Worm (Caenorhabditis elegans) whole organism, late embryonic: Measurements from ENCODE around the gene nlp-35.
A peak's percentile ranks its signal among the peaks of the same experiment; 100 is the strongest.

Experiments
- F13H6.1 ChIP-seq: sonication (generic microtip); optimal IDR thresholded peaks from 2 replicates; lab custom pipeline; 2016; ENCODE audit warnings: missing genetic modification characterization, missing compliant biosample characterization
- K09A11.1 ChIP-seq: sonication (generic microtip); optimal IDR thresholded peaks from 2 replicates; lab custom pipeline; 2017; ENCODE audit warnings: antibody characterized with exemption, mild to moderate bottlenecking, missing genetic modification characterization, missing compliant biosample characterization; ENCODE audit not compliant: insufficient read depth
- T23F11.4 ChIP-seq: fragments of 200-800 bp; sonication (Bioruptor generic); optimal IDR thresholded peaks from 2 replicates; lab custom pipeline; 2018; ENCODE audit warnings: mild to moderate bottlenecking, missing genetic modification characterization, missing compliant biosample characterization
- Y22D7AL.16 ChIP-seq: sonication (generic microtip); optimal IDR thresholded peaks from 2 replicates; lab custom pipeline; 2016; ENCODE audit warnings: missing genetic modification characterization, missing compliant biosample characterization
- ama-1 ChIP-seq: fragments of 150-350 bp; optimal IDR thresholded peaks from 2 replicates; lab custom pipeline; 2014
- ceh-14 ChIP-seq: sonication (generic microtip); optimal IDR thresholded peaks from 2 replicates; lab custom pipeline; 2016; ENCODE audit warnings: missing genotype, missing genetic modification characterization, missing compliant biosample characterization
- ceh-19 ChIP-seq: fragments of 200-800 bp; sonication (Bioruptor generic); optimal IDR thresholded peaks from 2 replicates; lab custom pipeline; 2018; ENCODE audit warnings: mild to moderate bottlenecking, missing genetic modification characterization, missing compliant biosample characterization
- ceh-2 ChIP-seq: sonication (generic microtip); optimal IDR thresholded peaks from 2 replicates; lab custom pipeline; 2016; ENCODE audit warnings: missing genotype, missing genetic modification characterization, missing compliant biosample characterization
- ceh-22 ChIP-seq: sonication (generic microtip); optimal IDR thresholded peaks from 2 replicates; lab custom pipeline; 2017; ENCODE audit warnings: missing biosample characterization, missing genetic modification characterization
- ceh-24 ChIP-seq: sonication (generic microtip); optimal IDR thresholded peaks from 2 replicates; lab custom pipeline; 2016; ENCODE audit warnings: mild to moderate bottlenecking, missing genetic modification characterization, missing compliant biosample characterization
- ceh-31 ChIP-seq: sonication (generic microtip); optimal IDR thresholded peaks from 2 replicates; lab custom pipeline; 2016; ENCODE audit warnings: missing genetic modification characterization, missing compliant biosample characterization
- ceh-34 ChIP-seq: sonication (generic microtip); optimal IDR thresholded peaks from 2 replicates; lab custom pipeline; 2016; ENCODE audit warnings: mild to moderate bottlenecking, missing genetic modification characterization, missing compliant biosample characterization
- ceh-45 ChIP-seq: fragments of 200-800 bp; sonication (Bioruptor generic); IDR thresholded peaks from 2 replicates; pipeline ENCODE4 v1.3.6; 2022; ENCODE audit warnings: missing genetic modification reagents, missing genetic modification characterization, missing compliant biosample characterization
- ceh-48 ChIP-seq: sonication (generic microtip); optimal IDR thresholded peaks from 2 replicates; lab custom pipeline; 2016; ENCODE audit warnings: missing genetic modification characterization, inconsistent platforms, missing compliant biosample characterization
- ceh-9 ChIP-seq: sonication (generic microtip); optimal IDR thresholded peaks from 2 replicates; lab custom pipeline; 2016; ENCODE audit warnings: mild to moderate bottlenecking, missing genetic modification characterization, inconsistent platforms, missing compliant biosample characterization
- dmd-4 ChIP-seq: sonication (generic microtip); optimal IDR thresholded peaks from 2 replicates; lab custom pipeline; 2016; ENCODE audit warnings: borderline replicate concordance, missing genetic modification characterization, missing compliant biosample characterization
- dve-1 ChIP-seq: sonication (generic microtip); optimal IDR thresholded peaks from 2 replicates; lab custom pipeline; 2017; ENCODE audit warnings: antibody characterized with exemption, mild to moderate bottlenecking, missing genetic modification characterization, missing compliant biosample characterization
- eyg-1 ChIP-seq: sonication (generic microtip); optimal IDR thresholded peaks from 2 replicates; lab custom pipeline; 2016; ENCODE audit warnings: missing genotype, missing genetic modification characterization, missing compliant biosample characterization
- fax-1 ChIP-seq: sonication (generic microtip); optimal IDR thresholded peaks from 2 replicates; lab custom pipeline; 2016; ENCODE audit warnings: missing genotype, missing genetic modification characterization, missing compliant biosample characterization
- fkh-10 ChIP-seq: fragments of 150-350 bp; optimal IDR thresholded peaks from 2 replicates; lab custom pipeline; 2014; ENCODE audit warnings: missing biosample characterization, missing genetic modification reagents, missing genetic modification characterization
- gmeb-2 ChIP-seq: sonication (generic microtip); optimal IDR thresholded peaks from 2 replicates; lab custom pipeline; 2016; ENCODE audit warnings: missing genetic modification characterization, inconsistent platforms, missing compliant biosample characterization
- hlh-13 ChIP-seq: fragments of 200-800 bp; sonication (Bioruptor generic); optimal IDR thresholded peaks from 2 replicates; lab custom pipeline; 2018; ENCODE audit warnings: mild to moderate bottlenecking, missing genetic modification characterization, missing compliant biosample characterization
- hlh-15 ChIP-seq: sonication (generic microtip); optimal IDR thresholded peaks from 2 replicates; lab custom pipeline; 2016; ENCODE audit warnings: missing genetic modification characterization, missing compliant biosample characterization
- hlh-6 ChIP-seq: sonication (generic microtip); optimal IDR thresholded peaks from 2 replicates; lab custom pipeline; 2016; ENCODE audit warnings: missing genotype, missing genetic modification characterization, missing compliant biosample characterization
- hlh-8 ChIP-seq: sonication (generic microtip); optimal IDR thresholded peaks from 2 replicates; lab custom pipeline; 2016; ENCODE audit warnings: missing genotype, missing genetic modification characterization, missing compliant biosample characterization
- lim-6 ChIP-seq: sonication (generic microtip); optimal IDR thresholded peaks from 2 replicates; lab custom pipeline; 2016; ENCODE audit warnings: missing genetic modification characterization, missing compliant biosample characterization
- lin-11 ChIP-seq: fragments of 200-800 bp; sonication (Bioruptor generic); optimal IDR thresholded peaks from 2 replicates; lab custom pipeline; 2018; ENCODE audit warnings: mild to moderate bottlenecking, missing genetic modification characterization, missing compliant biosample characterization
- mec-3 ChIP-seq: sonication (generic microtip); optimal IDR thresholded peaks from 2 replicates; lab custom pipeline; 2016; ENCODE audit warnings: borderline replicate concordance, missing genetic modification characterization, missing compliant biosample characterization
- nhr-11 ChIP-seq: fragments of 150-350 bp; optimal IDR thresholded peaks from 2 replicates; lab custom pipeline; 2014; ENCODE audit warnings: missing biosample characterization, missing genetic modification characterization
- nhr-232 ChIP-seq: sonication (generic microtip); optimal IDR thresholded peaks from 2 replicates; lab custom pipeline; 2016; ENCODE audit warnings: missing genetic modification characterization, missing compliant biosample characterization
- odd-2 ChIP-seq: sonication (generic microtip); optimal IDR thresholded peaks from 2 replicates; lab custom pipeline; 2017; ENCODE audit warnings: antibody characterized with exemption, mild to moderate bottlenecking, missing genetic modification characterization, missing compliant biosample characterization
- pag-3 ChIP-seq: sonication (generic microtip); optimal IDR thresholded peaks from 2 replicates; lab custom pipeline; 2016; ENCODE audit warnings: missing compliant biosample characterization, missing genetic modification characterization, borderline replicate concordance
- pat-9 ChIP-seq: fragments of 200-800 bp; sonication (Bioruptor generic); optimal IDR thresholded peaks from 2 replicates; lab custom pipeline; 2018; ENCODE audit warnings: mild to moderate bottlenecking, missing genetic modification characterization, moderate library complexity, missing compliant biosample characterization
- pha-2 ChIP-seq: sonication (generic microtip); optimal IDR thresholded peaks from 2 replicates; lab custom pipeline; 2017; ENCODE audit warnings: mild to moderate bottlenecking, missing genetic modification characterization, missing compliant biosample characterization
- pha-4 ChIP-seq: fragments of 150-350 bp; optimal IDR thresholded peaks from 2 replicates; lab custom pipeline; 2018; ENCODE audit warnings: missing biosample characterization, missing genetic modification reagents, missing genetic modification characterization
- pros-1 ChIP-seq: fragments of 150-350 bp; optimal IDR thresholded peaks from 2 replicates; lab custom pipeline; 2014; ENCODE audit warnings: missing biosample characterization, missing genetic modification reagents, missing genetic modification characterization
- ref-2 ChIP-seq: sonication (generic microtip); optimal IDR thresholded peaks from 2 replicates; lab custom pipeline; 2016; ENCODE audit warnings: missing genetic modification characterization, missing compliant biosample characterization
- rnt-1 ChIP-seq: sonication (generic microtip); optimal IDR thresholded peaks from 2 replicates; lab custom pipeline; 2016; ENCODE audit warnings: missing genetic modification characterization, missing compliant biosample characterization
- sox-2 ChIP-seq: fragments of 200-800 bp; sonication (Bioruptor generic); IDR thresholded peaks from 2 replicates; pipeline ENCODE4 v1.3.6; 2022; ENCODE audit warnings: missing genetic modification reagents, missing genetic modification characterization, missing compliant biosample characterization
- syd-9 ChIP-seq: sonication (generic microtip); optimal IDR thresholded peaks from 2 replicates; lab custom pipeline; 2016; ENCODE audit warnings: mild to moderate bottlenecking, missing genetic modification characterization, moderate library complexity, missing compliant biosample characterization
- tbx-2 ChIP-seq: sonication (generic microtip); optimal IDR thresholded peaks from 2 replicates; lab custom pipeline; 2016; ENCODE audit warnings: missing genetic modification characterization, missing compliant biosample characterization
- ttx-3 ChIP-seq: sonication (generic microtip); optimal IDR thresholded peaks from 2 replicates; lab custom pipeline; 2016; ENCODE audit warnings: missing genetic modification reagents, missing genetic modification characterization, missing compliant biosample characterization
- unc-3 ChIP-seq, 2 experiments: fragments of 200-800 bp in 1 of 2; sonication (Bioruptor generic) in 1 of 2; sonication (generic microtip) in 1 of 2; conservative IDR thresholded peaks in 1 of 2; optimal IDR thresholded peaks in 1 of 2; 2 replicates each; pipeline versions ENCODE4 v1.3.6 to Lab custom; 2016 to 2022; ENCODE audit warnings: missing compliant biosample characterization in 2 of 2, missing genetic modification characterization in 2 of 2, missing genetic modification reagents in 1 of 2
- unc-55 ChIP-seq: sonication (generic microtip); optimal IDR thresholded peaks from 2 replicates; lab custom pipeline; 2017; ENCODE audit warnings: missing biosample characterization, missing genetic modification reagents, missing genetic modification characterization
- zip-5 ChIP-seq: sonication (generic microtip); optimal IDR thresholded peaks from 2 replicates; lab custom pipeline; 2016; ENCODE audit warnings: missing genetic modification characterization, missing compliant biosample characterization
- ztf-16 ChIP-seq: sonication (generic microtip); optimal IDR thresholded peaks from 2 replicates; lab custom pipeline; 2017; ENCODE audit warnings: missing genetic modification characterization, missing compliant biosample characterization

nlp-35 gene

ce11 chrIV:9480936-9481335 is 37.8 kb downstream of the nlp-35 start, which contains the start of gene cng-3:
cng-3 (minus strand) TSS chrIV:9481037.
- TF ChIP-seq nhr-11 (tag; lab: Kevin White, UChicago): no peak
- TF ChIP-seq sox-2 (GFP tag; lab: Robert Waterston, UW): no peak
- no peak for TF ChIP-seq lim-6 (tag; lab: Kevin White, UChicago)
- TF ChIP-seq gmeb-2 (tag; lab: Kevin White, UChicago): no peak
- TF ChIP-seq pag-3 (tag; lab: Kevin White, UChicago): no peak
- no peak for TF ChIP-seq nhr-232 (tag; lab: Kevin White, UChicago)
- TF ChIP-seq ztf-16: no peak
- TF ChIP-seq ama-1 (lab: Kevin White, UChicago): no peak
- no peak for TF ChIP-seq rnt-1 (tag; lab: Kevin White, UChicago)
- TF ChIP-seq K09A11.1 (tag; lab: Kevin White, UChicago): no peak
- no peak for TF ChIP-seq ceh-48 (tag; lab: Kevin White, UChicago)
- TF ChIP-seq eyg-1: no peak
- no peak for TF ChIP-seq ceh-19 (GFP tag; lab: Kevin White, UChicago)
- TF ChIP-seq hlh-13 (GFP tag; lab: Kevin White, UChicago): no peak

- TF ChIP-seq mec-3 (tag; lab: Kevin White, UChicago) (peak; percentile 83), hlh-15 (tag; lab: Kevin White, UChicago) (peak; percentile 84), hlh-13 (GFP tag; lab: Kevin White, UChicago) (peak; percentile 91), gmeb-2 (tag; lab: Kevin White, UChicago) (peak; percentile 93), dmd-4 (tag; lab: Kevin White, UChicago) (peak; percentile 90), ceh-22 (tag; lab: Kevin White, UChicago) (peak; percentile 17), ceh-14 (tag; lab: Kevin White, UChicago) (peak; percentile 84), unc-3 (GFP tag; conservative IDR thresholded peaks at IDR 0.05; lab: Robert Waterston, UW) (peak; percentile 90), unc-3 (tag; optimal IDR thresholded peaks at IDR 0.05; lab: Kevin White, UChicago) (peak; percentile 88), sox-2 (GFP tag; lab: Robert Waterston, UW) (peak; percentile 92), ref-2 (peak; percentile 94), hlh-8 (tag; lab: Kevin White, UChicago) (peak; percentile 84), unc-55 (no peak), F13H6.1 (tag; lab: Kevin White, UChicago) (peak; percentile 90), ceh-24 (tag; lab: Kevin White, UChicago) (peak; percentile 90), fkh-10 (GFP tag; lab: Kevin White, UChicago) (peak; percentile 0), Y22D7AL.16 (peak; percentile 94), fax-1 (tag; lab: Kevin White, UChicago) (peak; percentile 97), ceh-2 (tag; lab: Kevin White, UChicago) (peak; percentile 89), zip-5 (tag; lab: Kevin White, UChicago) (peak; percentile 80), hlh-6 (tag; lab: Kevin White, UChicago) (peak; percentile 97), ceh-9 (tag; lab: Kevin White, UChicago) (peak; percentile 74), pha-4 (tag; lab: Kevin White, UChicago) (no peak), lin-11 (tag; lab: Kevin White, UChicago) (peak; percentile 93), ztf-16 (peak; percentile 94), pha-2 (tag; lab: Kevin White, UChicago) (peak; percentile 89), ceh-45 (GFP tag; lab: Robert Waterston, UW) (peak; percentile 90), pros-1 (tag; lab: Kevin White, UChicago) (no peak), pat-9 (tag; lab: Kevin White, UChicago) (peak; percentile 93), ceh-48 (tag; lab: Kevin White, UChicago) (peak; percentile 94), ceh-31 (tag; lab: Kevin White, UChicago) (peak; percentile 71), odd-2 (tag; lab: Kevin White, UChicago) (peak; percentile 68), syd-9 (tag; lab: Kevin White, UChicago) (peak; percentile 95), ama-1 (lab: Kevin White, UChicago) (no peak), ttx-3 (tag; lab: Kevin White, UChicago) (peak; percentile 93), tbx-2 (tag; lab: Kevin White, UChicago) (peak; percentile 94), dve-1 (peak; percentile 73), T23F11.4 (GFP tag; lab: Kevin White, UChicago) (peak; percentile 91), pag-3 (tag; lab: Kevin White, UChicago) (peak; percentile 53), ceh-34 (tag; lab: Kevin White, UChicago) (peak; percentile 93), ceh-19 (GFP tag; lab: Kevin White, UChicago) (peak; percentile 93), K09A11.1 (tag; lab: Kevin White, UChicago) (peak; percentile 77), rnt-1 (tag; lab: Kevin White, UChicago) (peak; percentile 79)
These were observed 41.4 kb downstream of the nlp-35 start, which contains the start of gene wrt-3 for ce11 chrIV:9477135-9477928. wrt-3 (minus strand) TSS chrIV:9477456.
